Fruit fly (Drosophila melanogaster) Kc167 (cell line): ENCODE measurements around the gene CG13919.

Experiments
- h ChIP-seq: fragments of >200 bp; optimal IDR thresholded peaks from 3 replicates; lab custom pipeline; 2018; ENCODE audit warnings: missing external identifiers
- insv ChIP-seq: fragments of >200 bp; optimal IDR thresholded peaks from 3 replicates; lab custom pipeline; 2018; ENCODE audit warnings: missing external identifiers
- psq ChIP-seq: fragments of >200 bp; optimal IDR thresholded peaks from 2 replicates; lab custom pipeline; 2017; ENCODE audit warnings: missing external identifiers
- ttk ChIP-seq: sonication (Bioruptor generic); optimal IDR thresholded peaks from 2 replicates; lab custom pipeline; 2017; ENCODE audit warnings: missing external identifiers

DNA sequence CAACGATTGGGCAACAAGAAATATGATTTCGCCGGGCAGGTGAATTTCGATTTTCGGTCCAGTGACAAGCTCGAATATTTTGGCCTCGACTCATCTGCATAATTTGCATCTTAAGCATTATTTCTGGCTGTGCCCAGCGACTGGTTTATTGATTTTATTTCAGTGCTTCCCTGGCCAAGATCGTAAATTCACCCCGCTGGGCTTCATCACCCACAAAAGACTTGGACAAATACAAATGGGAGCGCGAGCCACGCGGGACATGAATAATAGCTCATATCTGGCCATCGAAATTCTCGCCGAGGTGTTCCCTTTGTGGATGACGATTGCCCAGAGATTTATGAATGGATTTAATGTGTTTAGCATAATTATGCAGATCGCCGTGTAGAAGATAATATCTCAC lies 30.0 kb downstream of the CG13919 start:
- TF ChIP-seq ttk (lab: Kevin White, UChicago) = no peak
- no peak for TF ChIP-seq psq (lab: Kevin White, UChicago)
- TF ChIP-seq insv (lab: Kevin White, UChicago) = no peak
- TF ChIP-seq h (lab: Kevin White, UChicago) = no peak
